Fruit fly (Drosophila melanogaster) whole organism, embryonic: ENCODE measurements around the gene stet.
A peak's percentile ranks its signal among the peaks of the same experiment; 100 is the strongest.

Experiments
- Ada2b ChIP-seq: fragments of 200-800 bp; sonication (Bioruptor generic); IDR thresholded peaks from 2 replicates; pipeline ENCODE4 v1.3.6; 2022; ENCODE audit warnings: missing biosample characterization, missing genetic modification characterization
- Atf6 ChIP-seq: fragments of 200-800 bp; sonication (Bioruptor generic); IDR thresholded peaks from 2 replicates; pipeline ENCODE4 v1.3.6; 2022; ENCODE audit warnings: missing biosample characterization, missing genetic modification characterization
- CG10209 ChIP-seq: fragments of 200-800 bp; sonication (Bioruptor generic); optimal IDR thresholded peaks from 3 replicates; lab custom pipeline; 2017; ENCODE audit warnings: missing biosample characterization, mild to moderate bottlenecking, missing genetic modification characterization, missing genetic modification reagents
- CG10267 ChIP-seq: fragments of 200-800 bp; sonication (Bioruptor generic); optimal IDR thresholded peaks from 2 replicates; lab custom pipeline; 2018; ENCODE audit warnings: missing biosample characterization, mild to moderate bottlenecking, missing genetic modification characterization, moderate library complexity
- CG10565 ChIP-seq: fragments of 200-800 bp; sonication (Bioruptor generic); optimal IDR thresholded peaks from 3 replicates; lab custom pipeline; 2016; ENCODE audit warnings: missing biosample characterization, mild to moderate bottlenecking, missing genetic modification characterization
- CG10979 ChIP-seq: fragments of 200-800 bp; sonication (Bioruptor generic); optimal IDR thresholded peaks from 2 replicates; lab custom pipeline; 2018; ENCODE audit warnings: missing biosample characterization, mild to moderate bottlenecking, missing genetic modification characterization, moderate library complexity
- CG1233 ChIP-seq: fragments of 200-800 bp; sonication (Bioruptor generic); optimal IDR thresholded peaks from 4 replicates; lab custom pipeline; 2018; ENCODE audit warnings: missing biosample characterization, mild to moderate bottlenecking, missing genetic modification characterization
- CG1603 ChIP-seq: fragments of 200-800 bp; sonication (Bioruptor generic); optimal IDR thresholded peaks from 2 replicates; lab custom pipeline; 2019; ENCODE audit warnings: missing biosample characterization, mild to moderate bottlenecking, missing genetic modification characterization, moderate library complexity
- CG16863 ChIP-seq: fragments of 200-800 bp; sonication (Bioruptor generic); optimal IDR thresholded peaks from 3 replicates; lab custom pipeline; 2016; ENCODE audit warnings: missing biosample characterization, missing genetic modification characterization
- CG17359 ChIP-seq: fragments of 200-800 bp; sonication (Bioruptor generic); optimal IDR thresholded peaks from 3 replicates; lab custom pipeline; 2018; ENCODE audit warnings: missing biosample characterization, mild to moderate bottlenecking, missing genetic modification characterization, moderate library complexity
- CG18262 ChIP-seq: fragments of 200-800 bp; optimal IDR thresholded peaks from 3 replicates; lab custom pipeline; 2019; ENCODE audit warnings: missing biosample characterization, mild to moderate bottlenecking, missing genetic modification characterization, moderate library complexity
- CG2199 ChIP-seq: fragments of 200-800 bp; sonication (Bioruptor generic); IDR thresholded peaks from 3 replicates; pipeline ENCODE4 v1.3.6; 2022; ENCODE audit warnings: missing biosample characterization, missing genetic modification characterization
- CG2889 ChIP-seq: fragments of 200-800 bp; sonication (Bioruptor generic); IDR thresholded peaks from 3 replicates; pipeline ENCODE4 v1.3.6; 2022; ENCODE audit warnings: missing biosample characterization, missing genetic modification characterization
- CG30020 ChIP-seq: fragments of 200-800 bp; optimal IDR thresholded peaks from 2 replicates; lab custom pipeline; 2019; ENCODE audit warnings: missing biosample characterization, mild to moderate bottlenecking, missing genetic modification characterization, moderate library complexity
- CG32532 ChIP-seq: fragments of 200-800 bp; sonication (Bioruptor generic); IDR thresholded peaks from 2 replicates; pipeline ENCODE4 v1.3.6; 2022; ENCODE audit warnings: missing biosample characterization, missing genetic modification characterization
- CG7745 ChIP-seq: fragments of 200-800 bp; sonication (Bioruptor generic); optimal IDR thresholded peaks from 2 replicates; lab custom pipeline; 2018; ENCODE audit warnings: missing biosample characterization, mild to moderate bottlenecking, missing genetic modification characterization, moderate library complexity
- CG8944 ChIP-seq: fragments of 200-800 bp; sonication (Bioruptor generic); optimal IDR thresholded peaks from 3 replicates; lab custom pipeline; 2016; ENCODE audit warnings: missing biosample characterization, missing genetic modification characterization
- CG9876 ChIP-seq: fragments of 200-800 bp; sonication (Bioruptor generic); optimal IDR thresholded peaks from 2 replicates; lab custom pipeline; 2016; ENCODE audit warnings: missing biosample characterization, missing genetic modification characterization
- CHES-1-like ChIP-seq: fragments of 200-800 bp; sonication (Bioruptor generic); optimal IDR thresholded peaks from 2 replicates; lab custom pipeline; 2016; ENCODE audit warnings: missing biosample characterization, missing genetic modification characterization
- Camta ChIP-seq: fragments of 200-800 bp; sonication (Bioruptor generic); optimal IDR thresholded peaks from 2 replicates; lab custom pipeline; 2016; ENCODE audit warnings: missing biosample characterization, missing genetic modification characterization
- MBD-R2 ChIP-seq: fragments of 200-800 bp; sonication (Bioruptor generic); IDR thresholded peaks from 2 replicates; pipeline ENCODE4 v1.3.6; 2022; ENCODE audit warnings: missing biosample characterization, missing genetic modification characterization
- Max ChIP-seq: fragments of 200-800 bp; sonication (Bioruptor generic); optimal IDR thresholded peaks from 2 replicates; lab custom pipeline; 2016; ENCODE audit warnings: missing biosample characterization, mild to moderate bottlenecking, missing genetic modification characterization
- Med ChIP-seq: fragments of 200-800 bp; sonication (Bioruptor generic); peaks from one replicate; lab custom pipeline; 2016; ENCODE audit warnings: missing biosample characterization, missing genetic modification characterization, mild to moderate bottlenecking, inconsistent platforms, moderate library complexity
- NC2α ChIP-seq: fragments of 200-800 bp; sonication (Bioruptor generic); optimal IDR thresholded peaks from 2 replicates; lab custom pipeline; 2016; ENCODE audit warnings: missing biosample characterization, missing genetic modification characterization
- Xrp1 ChIP-seq: fragments of 200-800 bp; sonication (Bioruptor generic); IDR thresholded peaks from 2 replicates; pipeline ENCODE4 v1.3.6; 2022; ENCODE audit warnings: missing biosample characterization, missing genetic modification characterization
- abd-A ChIP-seq: fragments of 200-800 bp; sonication (Bioruptor generic); optimal IDR thresholded peaks from 3 replicates; lab custom pipeline; 2019; ENCODE audit warnings: missing biosample characterization, mild to moderate bottlenecking, missing genetic modification characterization, moderate library complexity
- aop ChIP-seq: fragments of 200-800 bp; sonication (Bioruptor generic); IDR thresholded peaks from 2 replicates; pipeline ENCODE4 v1.3.6; 2022; ENCODE audit warnings: missing biosample characterization, missing genetic modification characterization
- ara ChIP-seq: fragments of 200-800 bp; sonication (Bioruptor generic); IDR thresholded peaks from 2 replicates; pipeline ENCODE4 v1.3.6; 2022; ENCODE audit warnings: missing biosample characterization, missing genetic modification characterization
- chif ChIP-seq, 2 experiments: fragments of 200-800 bp; sonication (Bioruptor generic); optimal IDR thresholded peaks; 3 replicates each; lab custom pipeline; 2016; ENCODE audit warnings: missing biosample characterization in 2 of 2, missing genetic modification characterization in 2 of 2
- danr ChIP-seq: fragments of 200-800 bp; sonication (Bioruptor generic); IDR thresholded peaks from 2 replicates; pipeline ENCODE4 v1.3.6; 2022; ENCODE audit warnings: missing biosample characterization, missing genetic modification characterization
- disco-r ChIP-seq: fragments of 200-800 bp; sonication (Bioruptor generic); optimal IDR thresholded peaks from 2 replicates; lab custom pipeline; 2016; ENCODE audit warnings: missing biosample characterization, missing genetic modification characterization
- gt ChIP-seq: fragments of 200-800 bp; sonication (Bioruptor generic); IDR thresholded peaks from 2 replicates; pipeline ENCODE4 v1.3.6; 2022; ENCODE audit warnings: missing biosample characterization, missing genetic modification characterization
- hth ChIP-seq: fragments of >200 bp; optimal IDR thresholded peaks from 2 replicates; lab custom pipeline; 2017; ENCODE audit warnings: inconsistent platforms
- kay ChIP-seq: fragments of 200-800 bp; sonication (Bioruptor generic); optimal IDR thresholded peaks from 2 replicates; lab custom pipeline; 2016; ENCODE audit warnings: missing biosample characterization, missing genetic modification characterization
- pros ChIP-seq: fragments of 200-800 bp; sonication (Bioruptor generic); optimal IDR thresholded peaks from 3 replicates; lab custom pipeline; 2019; ENCODE audit warnings: missing biosample characterization, mild to moderate bottlenecking, missing genetic modification characterization, moderate library complexity
- sc ChIP-seq, 3 experiments: fragments of >200 bp in 2 of 3; fragments of 200-800 bp in 1 of 3; sonication (Bioruptor generic) in 1 of 3; optimal IDR thresholded peaks; 2 replicates in 2 of 3; 3 replicates in 1 of 3; lab custom pipeline; 2017; ENCODE audit warnings: mild to moderate bottlenecking in 1 of 3, missing biosample characterization in 1 of 3, missing genetic modification characterization in 1 of 3, missing genetic modification reagents in 1 of 3
- slou ChIP-seq: fragments of 200-800 bp; sonication (Bioruptor generic); optimal IDR thresholded peaks from 3 replicates; lab custom pipeline; 2016; ENCODE audit warnings: missing biosample characterization, missing genetic modification characterization
- twi ChIP-seq: fragments of 200-800 bp; optimal IDR thresholded peaks from 2 replicates; lab custom pipeline; 2019; ENCODE audit warnings: missing biosample characterization, mild to moderate bottlenecking, missing genetic modification characterization, moderate library complexity
- tx ChIP-seq: fragments of 200-800 bp; sonication (Bioruptor generic); optimal IDR thresholded peaks from 2 replicates; lab custom pipeline; 2016; ENCODE audit warnings: missing biosample characterization, missing genetic modification characterization
- vvl ChIP-seq: fragments of 200-800 bp; sonication (Bioruptor generic); IDR thresholded peaks from 2 replicates; pipeline ENCODE4 v1.3.6; 2022; ENCODE audit warnings: missing biosample characterization, missing genetic modification characterization
- wor ChIP-seq: fragments of 200-800 bp; sonication (Bioruptor generic); IDR thresholded peaks from 2 replicates; pipeline ENCODE4 v1.3.6; 2022; ENCODE audit warnings: missing biosample characterization, missing genetic modification characterization
- z ChIP-seq: fragments of 200-800 bp; sonication (Bioruptor generic); IDR thresholded peaks from 3 replicates; pipeline ENCODE4 v1.3.6; 2022; ENCODE audit warnings: missing biosample characterization, missing genetic modification characterization
- zen ChIP-seq: fragments of 200-800 bp; sonication (Bioruptor generic); optimal IDR thresholded peaks from 3 replicates; lab custom pipeline; 2018; ENCODE audit warnings: missing biosample characterization, mild to moderate bottlenecking, missing genetic modification characterization, moderate library complexity
- zfh1 ChIP-seq: fragments of 200-800 bp; sonication (Bioruptor generic); IDR thresholded peaks from 3 replicates; pipeline ENCODE4 v1.3.6; 2022; ENCODE audit warnings: missing biosample characterization, missing genetic modification characterization

stet gene

dm6 chr3L:1463547-1463946 is 25.8 kb downstream of the stet start, which contains the start of gene rho (continued):
- TF ChIP-seq z: peak; percentile 50; the same call in 1 of the 3 replicates
- TF ChIP-seq NC2α (GFP tag; lab: Kevin White, UChicago): peak; percentile 71
- TF ChIP-seq hth: no peak
- TF ChIP-seq Ada2b (GFP tag; lab: Robert Waterston, UW): no peak
- TF ChIP-seq CG8944 (GFP tag; lab: Kevin White, UChicago): no peak
- TF ChIP-seq slou: no peak
- TF ChIP-seq sc (optimal IDR thresholded peaks at IDR 0.05; lab: Kevin White, UChicago): no peak
- TF ChIP-seq sc (GFP tag; optimal IDR thresholded peaks at IDR 0.05; lab: Kevin White, UChicago): no peak
- TF ChIP-seq pros (GFP tag; lab: Kevin White, UChicago): peak; percentile 19
- TF ChIP-seq zfh1 (GFP tag; lab: Robert Waterston, UW): no peak
- TF ChIP-seq CG10267: peak; percentile 5
- TF ChIP-seq CG1233: peak; percentile 1
- no peak for TF ChIP-seq CG2889 (GFP tag; lab: Robert Waterston, UW)
- peak; percentile 62 for TF ChIP-seq kay (GFP tag; lab: Kevin White, UChicago)
- TF ChIP-seq wor (GFP tag; lab: Robert Waterston, UW): no peak
- peak; percentile 25 for TF ChIP-seq CG16863 (GFP tag; lab: Kevin White, UChicago)
- TF ChIP-seq Atf6 (GFP tag; lab: Robert Waterston, UW): peak; percentile 52
- 0 out of 2 replicates have a peak, but pooled peaks have one; percentile 22 for TF ChIP-seq Xrp1 (GFP tag; lab: Robert Waterston, UW)
- peak; percentile 29; the same call in 1 of the 2 replicates for TF ChIP-seq ara (GFP tag; lab: Robert Waterston, UW)
- no peak for TF ChIP-seq CG10209 (GFP tag; lab: Kevin White, UChicago)
- TF ChIP-seq Med (GFP tag; lab: Kevin White, UChicago): peak; percentile 95
- peak in 1 of 2 experiments; percentile 25 for TF ChIP-seq chif (GFP tag; optimal IDR thresholded peaks at IDR 0.05; lab: Kevin White, UChicago)
- no peak for TF ChIP-seq CG9876
- TF ChIP-seq aop: peak; percentile 16
- peak; percentile 2 for TF ChIP-seq tx (GFP tag; lab: Kevin White, UChicago)
- peak; percentile 18 for TF ChIP-seq zen (tag; lab: Kevin White, UChicago)
- peak; percentile 19 for TF ChIP-seq Max
- no peak for TF ChIP-seq MBD-R2
- no peak for TF ChIP-seq gt
- peak; percentile 42 for TF ChIP-seq CG7745 (tag; lab: Kevin White, UChicago)
- no peak for TF ChIP-seq disco-r (GFP tag; lab: Kevin White, UChicago)
- peak; percentile 47 for TF ChIP-seq abd-A (tag; lab: Kevin White, UChicago)
- peak; percentile 54; the same call in 1 of the 3 replicates for TF ChIP-seq CG2199
- TF ChIP-seq twi (tag; lab: Kevin White, UChicago): peak; percentile 19
- peak; percentile 38 for TF ChIP-seq CG18262 (tag; lab: Kevin White, UChicago)
- no peak for TF ChIP-seq CHES-1-like
- TF ChIP-seq CG1603 (tag; lab: Kevin White, UChicago): peak; percentile 17
- peak; percentile 5 for TF ChIP-seq CG10979
- TF ChIP-seq CG10565 (GFP tag; lab: Kevin White, UChicago): no peak
- TF ChIP-seq CG30020 (tag; lab: Kevin White, UChicago): no peak
- peak; percentile 21 for TF ChIP-seq CG17359 (tag; lab: Kevin White, UChicago)
- peak; percentile 29; the same call in 1 of the 2 replicates for TF ChIP-seq CG32532 (GFP tag; lab: Robert Waterston, UW)
- TF ChIP-seq vvl (GFP tag; lab: Robert Waterston, UW): peak; percentile 71; the same call in 1 of the 2 replicates
- no peak for TF ChIP-seq danr
- peak; percentile 7 for TF ChIP-seq Camta (GFP tag; lab: Kevin White, UChicago)
